Worm (Caenorhabditis elegans): Measurements from ENCODE around the gene upb-1.
A peak's percentile ranks its signal among the peaks of the same experiment; 100 is the strongest.

Gene upb-1

DNA sequence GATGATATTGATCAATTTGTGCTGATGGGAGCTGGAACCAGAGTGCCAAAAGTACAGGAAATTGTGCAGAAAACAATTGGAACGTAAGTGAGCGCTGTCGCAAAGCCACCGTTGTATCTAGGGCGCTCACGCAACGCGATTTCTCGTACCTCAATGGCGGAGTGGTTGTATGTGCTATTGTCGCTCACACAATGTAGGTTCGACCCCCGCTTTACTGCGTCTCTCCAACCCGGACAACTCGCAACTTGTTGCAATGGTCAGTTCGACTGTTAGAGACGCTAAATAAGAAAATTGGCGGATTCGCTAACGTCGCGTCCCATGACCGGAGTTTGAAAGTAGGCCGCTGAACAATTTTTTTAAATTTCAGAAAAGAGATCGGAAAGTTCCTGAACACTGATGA is 41.4 kb downstream of the upb-1 start (continued):
- TF ChIP-seq snu-23 (GFP tag; optimal IDR thresholded peaks at IDR 0.05) = peak; percentile 64
- no peak for TF ChIP-seq fkh-4 (tag; optimal IDR thresholded peaks at IDR 0.05; ENCODE audit: borderline replicate concordance)
- TF ChIP-seq unc-86 (tag; optimal IDR thresholded peaks at IDR 0.05) = peak; percentile 18
- TF ChIP-seq vab-15 (tag; optimal IDR thresholded peaks at IDR 0.05) = no peak
- TF ChIP-seq isw-1 (GFP tag; IDR thresholded peaks at IDR 0.05) = no peak
- TF ChIP-seq unc-130 (tag; optimal IDR thresholded peaks at IDR 0.05) = peak; percentile 35
- peak; percentile 57 for TF ChIP-seq nhr-19 (GFP tag; conservative IDR thresholded peaks at IDR 0.05)
- no peak for TF ChIP-seq tlp-1 (tag; optimal IDR thresholded peaks at IDR 0.05)
- no peak for TF ChIP-seq efl-3 (GFP tag; optimal IDR thresholded peaks at IDR 0.05)
- TF ChIP-seq nhr-47 (tag; optimal IDR thresholded peaks at IDR 0.05) = peak; percentile 60
- TF ChIP-seq pax-3 (tag; optimal IDR thresholded peaks at IDR 0.05) = no peak
- peak; percentile 20 for TF ChIP-seq xbp-1 (tag; optimal IDR thresholded peaks at IDR 0.05)
- TF ChIP-seq nhr-28 (tag; optimal IDR thresholded peaks at IDR 0.05) = no peak
- TF ChIP-seq nhr-237 (tag; optimal IDR thresholded peaks at IDR 0.05) = no peak
- TF ChIP-seq elt-3 (tag; optimal IDR thresholded peaks at IDR 0.05) = peak in 1 of 6 experiments; percentile 10
- no peak for TF ChIP-seq mab-9 (GFP tag; IDR thresholded peaks at IDR 0.05)
- TF ChIP-seq fkh-10 (GFP tag; optimal IDR thresholded peaks at IDR 0.05) = no peak
- TF ChIP-seq nhr-11 (tag; optimal IDR thresholded peaks at IDR 0.05) = no peak
- TF ChIP-seq dsc-1 (tag; optimal IDR thresholded peaks at IDR 0.05) = peak; percentile 28
- peak; percentile 71 for TF ChIP-seq mep-1 (tag; optimal IDR thresholded peaks at IDR 0.05)
- peak; percentile 31 for TF ChIP-seq irx-1 (tag; optimal IDR thresholded peaks at IDR 0.05)
- TF ChIP-seq hpl-2 (GFP tag; optimal IDR thresholded peaks at IDR 0.05) = no peak
- no peak for TF ChIP-seq ets-5 (GFP tag; IDR thresholded peaks at IDR 0.05)
- TF ChIP-seq nhr-84 (tag; optimal IDR thresholded peaks at IDR 0.05) = no peak
- TF ChIP-seq nhr-90 (tag; optimal IDR thresholded peaks at IDR 0.05; ENCODE audit: poor library complexity) = peak; percentile 64
- no peak for TF ChIP-seq zip-4 (GFP tag; optimal IDR thresholded peaks at IDR 0.05)
- peak; percentile 64 to 74 for TF ChIP-seq efl-1 (optimal IDR thresholded peaks at IDR 0.05)
- peak; percentile 62 to 98 for TF ChIP-seq efl-1 (GFP tag; optimal IDR thresholded peaks at IDR 0.05 in 1 of 2)
- peak; percentile 10 for TF ChIP-seq fos-1 (tag; optimal IDR thresholded peaks at IDR 0.05)
- no peak for TF ChIP-seq lin-14 (GFP tag; optimal IDR thresholded peaks at IDR 0.05)
- TF ChIP-seq ztf-11 (tag; optimal IDR thresholded peaks at IDR 0.05) = no peak
- TF ChIP-seq lir-3 (tag; optimal IDR thresholded peaks at IDR 0.05; ENCODE audit: poor library complexity) = peak; percentile 40
- peak; percentile 24 for TF ChIP-seq tbx-2 (tag; optimal IDR thresholded peaks at IDR 0.05)
- TF ChIP-seq ceh-63 (GFP tag; optimal IDR thresholded peaks at IDR 0.05) = no peak
- TF ChIP-seq blmp-1 (tag; optimal IDR thresholded peaks at IDR 0.05) = no peak
- TF ChIP-seq C16A3.4 (tag; optimal IDR thresholded peaks at IDR 0.05) = peak; percentile 78
- no peak for TF ChIP-seq jun-1 (tag; optimal IDR thresholded peaks at IDR 0.05)
- peak; percentile 8 to 60 for TF ChIP-seq lsy-2 (tag; optimal IDR thresholded peaks at IDR 0.05)
- TF ChIP-seq ces-1 (GFP tag; optimal IDR thresholded peaks at IDR 0.05) = no peak
- TF ChIP-seq aha-1 (tag; optimal IDR thresholded peaks at IDR 0.05) = no peak
- TF ChIP-seq ceh-82 (tag; optimal IDR thresholded peaks at IDR 0.05) = peak; percentile 4 to 36 (median 20)
- no peak for TF ChIP-seq mef-2 (tag; optimal IDR thresholded peaks at IDR 0.05)
- no peak for TF ChIP-seq unc-98 (GFP tag; IDR thresholded peaks at IDR 0.05)
- no peak for TF ChIP-seq alr-1 (tag; optimal IDR thresholded peaks at IDR 0.05; ENCODE audit: borderline replicate concordance)
- TF ChIP-seq elt-2 (tag; optimal IDR thresholded peaks at IDR 0.05) = peak; percentile 29
- TF ChIP-seq C04F5.9 (tag; optimal IDR thresholded peaks at IDR 0.05) = no peak
